Worm (Caenorhabditis elegans): ENCODE measurements around the gene F53F8.3.

- no peak for TF ChIP-seq T22C8.4 (GFP tag; IDR thresholded peaks at IDR 0.05)
- TF ChIP-seq flt-1 (GFP tag; IDR thresholded peaks at IDR 0.05): no peak
- TF ChIP-seq ztf-23 (GFP tag; IDR thresholded peaks at IDR 0.05): no peak
- TF ChIP-seq klf-2 (GFP tag; conservative IDR thresholded peaks at IDR 0.05): no peak
Observed at ce11 chrV:20682309-20682708, 7.0 kb downstream of the F53F8.3 start.
